Worm (Caenorhabditis elegans): Measurements from ENCODE around the gene bud-13.

DNA sequence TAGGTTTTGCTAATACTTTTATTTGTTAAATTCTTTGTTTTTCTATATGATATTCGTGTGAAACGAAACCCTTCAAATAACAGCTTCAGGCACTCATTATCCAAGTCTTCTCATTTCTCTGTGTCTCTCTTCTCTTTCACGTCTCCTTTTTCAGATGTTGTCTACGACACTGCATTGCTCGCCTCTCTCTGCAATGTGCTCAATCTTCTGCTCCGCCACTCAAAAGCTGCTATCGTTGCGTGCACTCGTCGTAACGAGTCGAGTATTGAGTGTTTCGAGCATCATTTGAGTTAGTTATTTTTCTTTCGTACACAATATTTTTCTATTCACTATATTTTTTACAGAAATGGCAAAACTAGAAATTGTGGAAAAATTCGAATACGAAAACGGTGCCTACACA, 5.6 kb upstream of the bud-13 start:
- no peak for TF ChIP-seq hlh-11 (tag; optimal IDR thresholded peaks at IDR 0.05)
- TF ChIP-seq ama-1 (optimal IDR thresholded peaks at IDR 0.05): no peak
- TF ChIP-seq ZK337.2 (GFP tag; IDR thresholded peaks at IDR 0.05): no peak
- TF ChIP-seq mdl-1 (tag; optimal IDR thresholded peaks at IDR 0.05): no peak
- TF ChIP-seq skn-1 (tag; optimal IDR thresholded peaks at IDR 0.05): no peak
- TF ChIP-seq zip-2 (tag; optimal IDR thresholded peaks at IDR 0.05): no peak

Measured in whole organism, L4 larva.